Worm (Caenorhabditis elegans) whole organism, L2 larva: ENCODE data around the gene mlcd-1.

Source experiments
- C34F6.9 ChIP-seq: fragments of 150-350 bp; optimal IDR thresholded peaks from 2 replicates; lab custom pipeline; 2014; ENCODE audit warnings: missing biosample characterization, missing genetic modification characterization
- F13H6.1 ChIP-seq: sonication (generic microtip); optimal IDR thresholded peaks from 2 replicates; lab custom pipeline; 2016; ENCODE audit warnings: missing genetic modification characterization, missing compliant biosample characterization
- alr-1 ChIP-seq: fragments of 150-350 bp; optimal IDR thresholded peaks from 2 replicates; lab custom pipeline; 2014; ENCODE audit warnings: missing biosample characterization, missing genetic modification characterization
- aly-2 ChIP-seq: fragments of 150-350 bp; optimal IDR thresholded peaks from 2 replicates; lab custom pipeline; 2014; ENCODE audit warnings: missing biosample characterization, missing genetic modification characterization
- blmp-1 ChIP-seq: sonication (generic microtip); optimal IDR thresholded peaks from 2 replicates; lab custom pipeline; 2017; ENCODE audit warnings: missing genetic modification characterization, mild to moderate bottlenecking, missing compliant biosample characterization, antibody characterized with exemption, moderate library complexity; ENCODE audit not compliant: insufficient read depth
- ceh-16 ChIP-seq: fragments of 150-350 bp; optimal IDR thresholded peaks from 2 replicates; lab custom pipeline; 2014; ENCODE audit warnings: missing biosample characterization, missing genetic modification characterization
- elt-1 ChIP-seq: fragments of 150-350 bp; optimal IDR thresholded peaks from 2 replicates; lab custom pipeline; 2014; ENCODE audit warnings: missing biosample characterization, missing genetic modification characterization
- elt-3 ChIP-seq: sonication (generic microtip); optimal IDR thresholded peaks from 2 replicates; lab custom pipeline; 2017; ENCODE audit warnings: missing biosample characterization, missing genetic modification characterization
- fos-1 ChIP-seq: fragments of 150-350 bp; optimal IDR thresholded peaks from 2 replicates; lab custom pipeline; 2014; ENCODE audit warnings: missing biosample characterization, missing genetic modification characterization
- lin-13 ChIP-seq: fragments of 150-350 bp; optimal IDR thresholded peaks from 2 replicates; lab custom pipeline; 2014; ENCODE audit warnings: missing biosample characterization, missing genetic modification reagents, missing genetic modification characterization
- lin-39 ChIP-seq: fragments of 150-350 bp; optimal IDR thresholded peaks from 2 replicates; lab custom pipeline; 2014; ENCODE audit warnings: missing biosample characterization, missing genetic modification reagents, missing genetic modification characterization
- mab-5 ChIP-seq: fragments of 150-350 bp; optimal IDR thresholded peaks from 2 replicates; lab custom pipeline; 2014; ENCODE audit warnings: missing biosample characterization, missing genetic modification characterization
- mbf-1 ChIP-seq: sonication (generic microtip); optimal IDR thresholded peaks from 2 replicates; lab custom pipeline; 2017; ENCODE audit warnings: missing biosample characterization, missing genetic modification characterization
- mdl-1 ChIP-seq, 2 experiments: fragments of 150-350 bp in 1 of 2; sonication (generic microtip) in 1 of 2; optimal IDR thresholded peaks; 2 replicates each; lab custom pipeline; 2017; ENCODE audit warnings: missing biosample characterization in 2 of 2, missing genetic modification characterization in 2 of 2
- nhr-11 ChIP-seq: fragments of 150-350 bp; optimal IDR thresholded peaks from 2 replicates; lab custom pipeline; 2014; ENCODE audit warnings: missing biosample characterization, missing genetic modification characterization
- nhr-12 ChIP-seq: fragments of 150-350 bp; optimal IDR thresholded peaks from 2 replicates; lab custom pipeline; 2014; ENCODE audit warnings: missing biosample characterization, missing genetic modification characterization
- nhr-21 ChIP-seq: fragments of 150-350 bp; optimal IDR thresholded peaks from 2 replicates; lab custom pipeline; 2014; ENCODE audit warnings: missing biosample characterization, missing genetic modification characterization
- nhr-23 ChIP-seq: fragments of 150-350 bp; optimal IDR thresholded peaks from 2 replicates; lab custom pipeline; 2014; ENCODE audit warnings: missing biosample characterization, missing genetic modification reagents, missing genetic modification characterization
- nhr-237 ChIP-seq: fragments of 150-350 bp; optimal IDR thresholded peaks from 2 replicates; lab custom pipeline; 2014; ENCODE audit warnings: missing biosample characterization, missing genetic modification characterization
- nhr-25 ChIP-seq: fragments of 150-350 bp; sonication (generic microtip); optimal IDR thresholded peaks from 3 replicates; lab custom pipeline; 2014; ENCODE audit warnings: missing biosample characterization, missing genetic modification characterization
- nhr-6 ChIP-seq: fragments of 150-350 bp; optimal IDR thresholded peaks from 2 replicates; lab custom pipeline; 2014; ENCODE audit warnings: missing biosample characterization, missing genetic modification characterization
- nhr-77 ChIP-seq: fragments of 150-350 bp; optimal IDR thresholded peaks from 2 replicates; lab custom pipeline; 2014; ENCODE audit warnings: missing biosample characterization, missing genetic modification characterization
- peb-1 ChIP-seq: fragments of 150-350 bp; optimal IDR thresholded peaks from 2 replicates; lab custom pipeline; 2014; ENCODE audit warnings: missing biosample characterization, missing genetic modification characterization
- sem-4 ChIP-seq: fragments of 150-350 bp; optimal IDR thresholded peaks from 2 replicates; lab custom pipeline; 2014; ENCODE audit warnings: missing biosample characterization, missing genetic modification reagents, missing genetic modification characterization
- skn-1 ChIP-seq: sonication (generic microtip); optimal IDR thresholded peaks from 2 replicates; lab custom pipeline; 2017; ENCODE audit warnings: missing biosample characterization, missing genetic modification characterization
- sma-3 ChIP-seq: sonication (generic microtip); optimal IDR thresholded peaks from 2 replicates; lab custom pipeline; 2016; ENCODE audit warnings: missing genetic modification reagents, missing genetic modification characterization, missing compliant biosample characterization
- sma-9 ChIP-seq, 2 experiments: fragments of 150-350 bp in 1 of 2; sonication (generic microtip) in 1 of 2; optimal IDR thresholded peaks; 2 replicates each; lab custom pipeline; 2014 to 2016; ENCODE audit warnings: missing genetic modification characterization in 2 of 2, mild to moderate bottlenecking in 1 of 2, missing biosample characterization in 1 of 2, missing compliant biosample characterization in 1 of 2, missing genetic modification reagents in 1 of 2, moderate library complexity in 1 of 2
- snpc-4 ChIP-seq: fragments of 150-350 bp; optimal IDR thresholded peaks from 2 replicates; lab custom pipeline; 2014; ENCODE audit warnings: missing biosample characterization, missing genetic modification characterization
- unc-39 ChIP-seq: fragments of 150-350 bp; optimal IDR thresholded peaks from 2 replicates; lab custom pipeline; 2014; ENCODE audit warnings: missing biosample characterization, missing genetic modification characterization
- unc-62 ChIP-seq: fragments of 150-350 bp; optimal IDR thresholded peaks from 2 replicates; lab custom pipeline; 2014; ENCODE audit warnings: missing biosample characterization, missing genetic modification reagents, missing genetic modification characterization
- zag-1 ChIP-seq: fragments of 150-350 bp; optimal IDR thresholded peaks from 2 replicates; lab custom pipeline; 2014; ENCODE audit warnings: missing biosample characterization, missing genetic modification characterization
- ztf-1 ChIP-seq: fragments of 200-800 bp; sonication (Bioruptor generic); conservative IDR thresholded peaks from 2 replicates; pipeline ENCODE4 v1.3.6; 2022; ENCODE audit warnings: missing genetic modification characterization, missing compliant biosample characterization
- ztf-11 ChIP-seq: sonication (generic microtip); optimal IDR thresholded peaks from 2 replicates; lab custom pipeline; 2017; ENCODE audit warnings: missing biosample characterization, missing genetic modification characterization
- ztf-4 ChIP-seq: fragments of 150-350 bp; optimal IDR thresholded peaks from 2 replicates; lab custom pipeline; 2014; ENCODE audit warnings: missing biosample characterization, missing genetic modification characterization

The mlcd-1 gene

DNA sequence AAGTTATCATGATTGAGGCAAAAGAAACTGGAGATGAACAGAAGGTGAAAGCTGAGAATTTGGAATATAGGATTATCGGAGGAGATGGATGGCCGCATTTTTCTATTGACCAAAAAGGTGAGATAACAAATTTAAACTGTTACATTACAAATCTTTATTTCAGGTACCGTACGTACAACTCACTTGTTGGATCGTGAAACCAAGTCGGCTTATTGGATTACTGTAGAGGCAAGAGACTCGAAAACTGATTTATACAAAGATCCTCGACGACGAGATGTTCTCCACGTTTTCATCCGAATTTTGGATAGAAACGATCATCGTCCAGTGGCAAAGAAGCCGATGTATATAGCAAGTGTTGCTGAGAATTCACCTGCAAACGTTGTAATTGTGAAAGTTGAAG lies 41.9 kb downstream of the mlcd-1 start:
- TF ChIP-seq nhr-6: no peak
- no peak for TF ChIP-seq sma-9 (GFP tag; optimal IDR thresholded peaks at IDR 0.05; lab: Kevin White, UChicago)
- no peak for TF ChIP-seq sma-9 (tag; optimal IDR thresholded peaks at IDR 0.05; lab: Kevin White, UChicago)
- TF ChIP-seq lin-13 (GFP tag; lab: Kevin White, UChicago): no peak
- no peak for TF ChIP-seq nhr-25 (tag; lab: Kevin White, UChicago)
- no peak for TF ChIP-seq zag-1
- TF ChIP-seq nhr-237 (tag; lab: Kevin White, UChicago): no peak
- TF ChIP-seq nhr-12 (tag; lab: Kevin White, UChicago): no peak
- no peak for TF ChIP-seq unc-39 (tag; lab: Kevin White, UChicago)
- TF ChIP-seq mab-5 (tag; lab: Kevin White, UChicago): no peak
- no peak for TF ChIP-seq mdl-1 (tag; optimal IDR thresholded peaks at IDR 0.05; lab: Kevin White, UChicago)
- TF ChIP-seq elt-3 (tag; lab: Kevin White, UChicago): no peak
- no peak for TF ChIP-seq elt-1 (tag; lab: Kevin White, UChicago)
- no peak for TF ChIP-seq nhr-11 (tag; lab: Kevin White, UChicago)
- TF ChIP-seq peb-1 (tag; lab: Kevin White, UChicago): no peak
- TF ChIP-seq unc-62 (GFP tag; lab: Kevin White, UChicago): no peak
- TF ChIP-seq nhr-77 (tag; lab: Kevin White, UChicago): no peak

DNA sequence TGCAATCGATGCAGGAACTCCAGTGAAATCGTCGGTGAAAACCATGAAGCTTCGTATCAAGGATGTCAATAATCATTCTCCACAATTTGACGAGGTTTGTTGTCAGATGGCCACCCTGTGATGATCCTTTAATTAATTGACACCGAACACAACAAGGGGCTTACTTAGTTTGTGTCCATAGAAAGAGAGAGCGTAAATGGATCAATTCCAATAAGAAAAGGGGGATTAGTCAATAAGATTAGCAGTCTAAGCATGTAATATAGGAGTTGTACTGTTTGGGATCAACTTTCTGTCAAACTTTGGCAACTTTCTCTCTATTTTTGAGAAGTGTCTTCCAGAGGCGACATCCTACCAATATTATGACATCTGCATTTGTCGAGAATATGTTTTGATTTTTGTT lies 43.9 kb downstream of the mlcd-1 start:
- TF ChIP-seq fos-1 (no peak), elt-1 (tag; lab: Kevin White, UChicago) (no peak), nhr-11 (tag; lab: Kevin White, UChicago) (no peak), ztf-4 (tag; lab: Kevin White, UChicago) (no peak), elt-3 (tag; lab: Kevin White, UChicago) (no peak)

DNA sequence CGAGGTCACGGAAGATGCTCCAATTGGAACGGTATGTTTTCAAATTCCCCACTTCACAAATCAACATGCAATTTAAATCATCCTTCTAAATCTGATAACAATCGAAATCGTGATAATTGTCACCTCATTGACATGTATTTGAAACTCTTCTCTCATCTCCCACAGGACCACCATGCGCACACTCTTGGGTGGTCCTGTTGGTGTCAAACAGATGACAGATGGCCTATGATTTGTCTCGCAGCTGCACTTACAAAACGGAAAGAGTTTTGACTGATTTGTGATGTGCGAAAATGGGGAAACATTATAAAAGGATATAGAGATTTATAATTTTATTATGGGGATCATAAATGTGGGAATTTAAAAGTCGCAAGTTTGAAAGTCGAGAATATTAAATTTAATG lies 44.5 kb downstream of the mlcd-1 start:
- TF ChIP-seq ztf-1 (GFP tag; lab: Robert Waterston, UW) (no peak), lin-39 (tag; lab: Kevin White, UChicago) (no peak), ztf-11 (tag; lab: Kevin White, UChicago) (no peak), mab-5 (tag; lab: Kevin White, UChicago) (peak; percentile 0)

DNA sequence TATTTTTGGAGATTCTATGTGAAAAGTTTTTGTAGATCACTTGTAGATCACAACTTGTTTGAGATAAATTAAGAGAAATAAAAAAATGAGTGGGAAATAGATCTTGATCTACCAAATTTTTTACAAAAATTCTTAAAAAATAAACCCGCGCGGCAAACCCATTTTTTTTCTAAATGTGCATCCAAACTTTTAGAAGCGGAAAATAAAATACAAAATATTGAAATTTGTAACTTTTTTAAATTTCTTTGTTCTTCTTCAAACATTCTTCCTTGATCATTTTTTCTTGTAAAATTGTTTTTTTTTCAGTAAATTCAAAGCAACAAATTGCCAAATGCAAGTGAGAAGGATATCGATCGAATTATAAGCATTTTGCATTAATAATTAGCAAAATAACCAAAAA lies 47.9 kb downstream of the mlcd-1 start, which contains the start of gene cdh-4:
TSS of gene cdh-4 (plus strand) at position 301 of the 400 bp plus-strand sequence.
- TF ChIP-seq fos-1 (no peak), elt-1 (tag; lab: Kevin White, UChicago) (no peak), sma-9 (GFP tag; optimal IDR thresholded peaks at IDR 0.05; lab: Kevin White, UChicago) (no peak), sma-9 (tag; optimal IDR thresholded peaks at IDR 0.05; lab: Kevin White, UChicago) (no peak), ceh-16 (tag; lab: Kevin White, UChicago) (no peak), nhr-6 (no peak), ztf-4 (tag; lab: Kevin White, UChicago) (no peak), blmp-1 (tag; lab: Kevin White, UChicago) (no peak), F13H6.1 (no peak)

DNA sequence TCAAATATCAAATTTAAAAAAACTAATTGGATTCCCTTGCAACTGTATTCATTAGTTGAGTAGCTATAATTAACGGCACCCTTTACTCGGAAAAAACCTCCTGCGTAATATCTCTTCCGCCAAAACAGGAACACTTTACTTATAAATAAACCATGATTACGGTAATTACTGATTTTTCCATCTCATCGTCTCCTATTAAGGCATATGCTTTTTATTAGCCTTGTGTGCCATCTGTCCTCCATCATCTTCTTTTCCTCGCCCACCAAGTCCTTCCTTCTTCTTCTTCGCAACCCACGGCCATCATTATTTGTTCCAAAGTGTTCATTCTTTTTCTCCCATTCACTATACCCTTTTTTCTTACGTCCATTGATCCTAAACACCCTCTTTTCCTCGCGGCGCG lies 48.5 kb downstream of the mlcd-1 start:
- TF ChIP-seq nhr-23 (tag; lab: Kevin White, UChicago) (no peak), nhr-21 (tag; lab: Kevin White, UChicago) (no peak), alr-1 (tag; lab: Kevin White, UChicago) (no peak), nhr-237 (tag; lab: Kevin White, UChicago) (no peak), aly-2 (tag; lab: Kevin White, UChicago) (no peak), mbf-1 (tag; lab: Kevin White, UChicago) (no peak), snpc-4 (tag; lab: Kevin White, UChicago) (no peak), F13H6.1 (no peak), skn-1 (tag; lab: Kevin White, UChicago) (no peak), lin-39 (tag; lab: Kevin White, UChicago) (no peak), nhr-11 (tag; lab: Kevin White, UChicago) (no peak), sem-4 (no peak), peb-1 (tag; lab: Kevin White, UChicago) (no peak)

DNA sequence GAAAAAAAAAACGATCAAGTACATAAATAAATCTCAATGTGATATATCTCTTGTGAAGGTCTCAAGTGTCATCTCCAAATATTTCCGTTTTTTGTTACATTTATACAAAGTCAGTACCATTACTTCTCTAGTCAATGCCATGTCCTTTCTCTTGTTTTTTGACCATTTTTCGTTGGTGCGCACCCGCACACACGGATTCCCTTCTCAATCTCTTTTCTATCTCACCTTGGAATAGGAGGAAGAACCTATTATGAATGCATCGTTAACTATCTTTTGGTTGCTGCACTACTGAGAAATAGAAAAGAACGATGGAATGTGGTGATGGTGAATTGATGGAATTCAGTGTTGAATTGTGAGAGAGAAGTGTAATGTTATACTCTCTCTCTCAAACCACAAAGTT lies 50.1 kb downstream of the mlcd-1 start:
- no peak for TF ChIP-seq nhr-21 (tag; lab: Kevin White, UChicago)
- no peak for TF ChIP-seq nhr-25 (tag; lab: Kevin White, UChicago)
- no peak for TF ChIP-seq C34F6.9 (tag; lab: Kevin White, UChicago)
- TF ChIP-seq elt-1 (tag; lab: Kevin White, UChicago): no peak
- TF ChIP-seq fos-1: no peak
- TF ChIP-seq peb-1 (tag; lab: Kevin White, UChicago): no peak
- TF ChIP-seq sma-3 (GFP tag; lab: Kevin White, UChicago): no peak
- TF ChIP-seq zag-1: no peak
- TF ChIP-seq ztf-11 (tag; lab: Kevin White, UChicago): no peak
- TF ChIP-seq skn-1 (tag; lab: Kevin White, UChicago): no peak
